Worm (Caenorhabditis elegans) whole organism, mixed stage, embryonic: Measurements from ENCODE around the gene F34H10.4.

Experiments
- M03D4.4 ChIP-seq: sonication (generic microtip); optimal IDR thresholded peaks from 2 replicates; lab custom pipeline; 2017; ENCODE audit warnings: mild to moderate bottlenecking, missing genetic modification characterization, missing compliant biosample characterization
- bed-3 ChIP-seq: fragments of 200-800 bp; sonication (Bioruptor generic); optimal IDR thresholded peaks from 3 replicates; lab custom pipeline; 2018; ENCODE audit warnings: mild to moderate bottlenecking, missing genetic modification characterization, moderate library complexity, missing compliant biosample characterization
- blmp-1 ChIP-seq: fragments of 150-350 bp; optimal IDR thresholded peaks from 2 replicates; lab custom pipeline; 2014; ENCODE audit warnings: missing biosample characterization, missing genetic modification characterization
- ceh-39 ChIP-seq: fragments of 150-350 bp; optimal IDR thresholded peaks from 2 replicates; lab custom pipeline; 2014; ENCODE audit warnings: missing biosample characterization, missing genetic modification characterization
- ceh-83 ChIP-seq: fragments of 200-800 bp; sonication (Bioruptor generic); optimal IDR thresholded peaks from 2 replicates; lab custom pipeline; 2018; ENCODE audit warnings: mild to moderate bottlenecking, missing genetic modification characterization, missing compliant biosample characterization
- ces-1 ChIP-seq: fragments of 150-350 bp; optimal IDR thresholded peaks from 2 replicates; lab custom pipeline; 2014; ENCODE audit warnings: missing biosample characterization, missing genetic modification reagents, missing genetic modification characterization
- cnd-1 ChIP-seq: fragments of 200-800 bp; sonication (Bioruptor generic); optimal IDR thresholded peaks from 2 replicates; lab custom pipeline; 2018; ENCODE audit warnings: mild to moderate bottlenecking, missing genetic modification characterization, missing compliant biosample characterization
- drap-1 ChIP-seq: fragments of 200-800 bp; sonication (Bioruptor generic); optimal IDR thresholded peaks from 3 replicates; lab custom pipeline; 2018; ENCODE audit warnings: mild to moderate bottlenecking, missing genetic modification characterization, missing compliant biosample characterization
- elt-1 ChIP-seq: sonication (generic microtip); optimal IDR thresholded peaks from 2 replicates; lab custom pipeline; 2017; ENCODE audit warnings: missing genetic modification characterization, mild to moderate bottlenecking, missing compliant biosample characterization, antibody characterized with exemption, moderate library complexity, borderline replicate concordance; ENCODE audit not compliant: insufficient read depth
- elt-3 ChIP-seq: fragments of 150-350 bp; optimal IDR thresholded peaks from 2 replicates; lab custom pipeline; 2014; ENCODE audit warnings: missing biosample characterization, missing genetic modification characterization
- flh-1 ChIP-seq: fragments of 200-800 bp; sonication (Bioruptor generic); optimal IDR thresholded peaks from 2 replicates; lab custom pipeline; 2018; ENCODE audit warnings: mild to moderate bottlenecking, missing genetic modification characterization, moderate library complexity, missing compliant biosample characterization
- ham-2 ChIP-seq: fragments of 200-800 bp; sonication (Bioruptor generic); optimal IDR thresholded peaks from 2 replicates; lab custom pipeline; 2018; ENCODE audit warnings: mild to moderate bottlenecking, missing genetic modification characterization, missing compliant biosample characterization
- hlh-1 ChIP-seq: fragments of 150-350 bp; optimal IDR thresholded peaks from 2 replicates; lab custom pipeline; 2014; ENCODE audit warnings: missing biosample characterization, missing genetic modification reagents, missing genetic modification characterization
- lin-13 ChIP-seq: fragments of 150-350 bp; optimal IDR thresholded peaks from 2 replicates; lab custom pipeline; 2014; ENCODE audit warnings: missing biosample characterization, missing genetic modification characterization
- lsy-2 ChIP-seq: fragments of 150-350 bp; optimal IDR thresholded peaks from 2 replicates; lab custom pipeline; 2014; ENCODE audit warnings: missing biosample characterization, missing genetic modification characterization
- mab-5 ChIP-seq: fragments of 150-350 bp; optimal IDR thresholded peaks from 2 replicates; lab custom pipeline; 2014; ENCODE audit warnings: missing biosample characterization, missing genetic modification characterization
- mep-1 ChIP-seq: fragments of 150-350 bp; optimal IDR thresholded peaks from 2 replicates; lab custom pipeline; 2017; ENCODE audit warnings: missing biosample characterization, missing genetic modification reagents, missing genetic modification characterization, inconsistent platforms
- mls-2 ChIP-seq: sonication (generic microtip); optimal IDR thresholded peaks from 2 replicates; lab custom pipeline; 2016; ENCODE audit warnings: mild to moderate bottlenecking, missing genetic modification characterization, moderate library complexity, missing compliant biosample characterization
- nhr-12 ChIP-seq: fragments of 150-350 bp; optimal IDR thresholded peaks from 2 replicates; lab custom pipeline; 2014; ENCODE audit warnings: missing biosample characterization, missing genetic modification characterization
- nhr-2 ChIP-seq: fragments of 150-350 bp; optimal IDR thresholded peaks from 2 replicates; lab custom pipeline; 2014; ENCODE audit warnings: missing biosample characterization, missing genetic modification characterization
- nhr-28 ChIP-seq: fragments of 150-350 bp; optimal IDR thresholded peaks from 2 replicates; lab custom pipeline; 2014; ENCODE audit warnings: missing biosample characterization, missing genetic modification characterization
- nhr-76 ChIP-seq: sonication (generic microtip); optimal IDR thresholded peaks from 2 replicates; lab custom pipeline; 2017; ENCODE audit warnings: missing biosample characterization, missing genetic modification characterization
- pha-4 ChIP-seq: fragments of 150-350 bp; optimal IDR thresholded peaks from 2 replicates; lab custom pipeline; 2018; ENCODE audit warnings: missing biosample characterization, missing genetic modification reagents, missing genetic modification characterization
- sem-2 ChIP-seq: fragments of 200-800 bp; sonication (Bioruptor generic); optimal IDR thresholded peaks from 2 replicates; lab custom pipeline; 2018; ENCODE audit warnings: mild to moderate bottlenecking, missing genetic modification characterization, missing compliant biosample characterization
- sptf-1 ChIP-seq: sonication (generic microtip); optimal IDR thresholded peaks from 2 replicates; lab custom pipeline; 2017; ENCODE audit warnings: mild to moderate bottlenecking, missing genetic modification characterization, moderate library complexity, missing compliant biosample characterization
- unc-120 ChIP-seq: sonication (generic microtip); optimal IDR thresholded peaks from 2 replicates; lab custom pipeline; 2017; ENCODE audit warnings: missing genetic modification characterization, missing compliant biosample characterization; ENCODE audit not compliant: poor library complexity, severe bottlenecking
- unc-39 ChIP-seq: fragments of 150-350 bp; optimal IDR thresholded peaks from 2 replicates; lab custom pipeline; 2014; ENCODE audit warnings: missing biosample characterization, missing genetic modification characterization
- unc-62 ChIP-seq: fragments of 150-350 bp; optimal IDR thresholded peaks from 2 replicates; lab custom pipeline; 2014; ENCODE audit warnings: missing biosample characterization, missing genetic modification reagents, missing genetic modification characterization
- zip-8 ChIP-seq: fragments of 150-350 bp; optimal IDR thresholded peaks from 2 replicates; lab custom pipeline; 2014; ENCODE audit warnings: missing biosample characterization, missing genetic modification characterization
- ztf-11 ChIP-seq: fragments of 150-350 bp; optimal IDR thresholded peaks from 2 replicates; lab custom pipeline; 2014; ENCODE audit warnings: missing biosample characterization, missing genetic modification characterization

F34H10.4 gene

DNA sequence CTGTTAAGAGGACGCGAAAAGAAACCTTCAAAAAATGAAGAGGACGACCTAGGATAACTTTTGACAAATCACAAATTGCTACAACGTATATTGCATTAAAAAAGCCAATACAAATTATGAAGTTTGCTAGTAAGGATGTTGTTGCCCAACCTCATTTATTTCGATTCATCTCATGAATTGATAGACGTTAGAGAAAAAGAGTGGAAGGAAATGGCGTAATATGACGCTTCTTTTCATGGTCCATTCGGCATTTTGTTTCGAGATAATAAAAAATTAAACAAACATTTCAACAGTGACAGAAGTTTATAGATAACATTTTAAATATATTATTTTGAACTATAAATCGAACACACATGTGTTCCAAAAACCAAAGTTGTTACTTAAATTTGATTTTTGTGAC is 7.4 kb upstream of the F34H10.4 start:
- TF ChIP-seq ces-1 (GFP tag; lab: Kevin White, UChicago) (peak; percentile 30), hlh-1 (no peak), unc-120 (tag; lab: Kevin White, UChicago) (no peak)

DNA sequence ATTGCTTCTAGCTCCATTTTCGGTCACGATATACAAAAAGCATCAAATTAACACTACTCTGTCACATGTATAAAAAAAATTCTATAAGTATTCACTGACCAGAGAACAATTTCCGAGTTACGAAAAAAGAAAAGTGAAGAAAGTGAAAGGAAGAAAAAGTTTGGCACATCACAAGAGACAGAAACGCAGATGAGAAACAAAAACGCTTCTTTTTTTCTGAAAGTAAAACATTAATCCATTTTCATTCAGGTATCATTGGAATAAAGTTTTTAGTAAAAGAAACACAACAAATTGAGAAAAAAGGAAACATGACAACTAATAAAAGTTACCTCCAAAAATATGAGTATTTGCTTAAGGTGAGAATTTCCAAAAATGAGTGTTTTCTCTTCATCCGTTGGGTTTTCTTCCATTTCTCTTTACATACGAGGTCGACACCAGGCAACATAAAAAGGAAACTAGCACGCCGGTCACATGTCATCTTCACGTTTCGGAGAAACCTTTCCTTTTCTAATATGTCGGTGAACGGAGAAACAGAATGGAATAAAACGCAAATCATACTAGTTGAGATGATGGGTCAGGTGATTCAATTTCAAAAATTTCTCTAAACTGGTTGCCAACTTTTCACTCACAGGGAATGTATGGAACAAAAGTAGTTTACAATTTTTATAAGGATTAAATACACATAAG is 5.4 kb upstream of the F34H10.4 start:
- TF ChIP-seq mep-1 = no peak
- no peak for TF ChIP-seq lin-13 (tag; lab: Kevin White, UChicago)
- no peak for TF ChIP-seq ces-1 (GFP tag; lab: Kevin White, UChicago)
- no peak for TF ChIP-seq M03D4.4 (tag; lab: Kevin White, UChicago)
- TF ChIP-seq nhr-28 (tag; lab: Kevin White, UChicago) = no peak
- no peak for TF ChIP-seq nhr-76 (tag; lab: Kevin White, UChicago)
- TF ChIP-seq ceh-39 = no peak
- TF ChIP-seq bed-3 = no peak
- no peak for TF ChIP-seq nhr-12
- no peak for TF ChIP-seq mab-5 (tag; lab: Kevin White, UChicago)
- TF ChIP-seq unc-62 = no peak
- TF ChIP-seq pha-4 (tag; lab: Kevin White, UChicago) = no peak
- TF ChIP-seq flh-1 (GFP tag; lab: Kevin White, UChicago) = no peak
- no peak for TF ChIP-seq elt-3 (tag; lab: Kevin White, UChicago)
- no peak for TF ChIP-seq sem-2 (GFP tag; lab: Kevin White, UChicago)
- TF ChIP-seq unc-120 (tag; lab: Kevin White, UChicago) = no peak
- no peak for TF ChIP-seq unc-39
- no peak for TF ChIP-seq ztf-11 (tag; lab: Kevin White, UChicago)
- TF ChIP-seq lsy-2 (tag; lab: Kevin White, UChicago) = no peak
- TF ChIP-seq, all 35 proteins: peak for 0

DNA sequence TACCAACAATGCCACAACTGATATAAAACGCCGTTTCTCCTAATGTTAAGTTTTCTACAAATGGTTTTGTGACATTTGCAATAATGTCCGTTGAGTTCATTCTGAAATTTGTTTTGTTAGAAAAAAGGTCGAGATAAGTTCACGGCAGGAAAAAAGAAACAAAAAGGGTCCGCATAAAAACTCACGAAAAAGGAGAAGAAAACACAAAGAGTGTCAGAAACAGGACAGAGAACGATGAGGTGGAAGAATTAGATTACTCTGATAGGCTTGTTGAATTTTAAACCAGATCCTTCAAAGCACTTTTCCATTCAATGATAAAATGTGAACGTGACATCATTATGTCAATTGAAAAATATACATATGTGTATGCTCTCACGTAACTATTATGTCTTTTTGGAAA is 4.7 kb downstream of the F34H10.4 start, which contains the start of gene aex-2:
aex-2 (minus strand) TSS at position 101 of the 400 bp plus-strand sequence.
- TF ChIP-seq zip-8 (tag; lab: Kevin White, UChicago) (no peak), sptf-1 (tag; lab: Kevin White, UChicago) (no peak), pha-4 (tag; lab: Kevin White, UChicago) (no peak)

DNA sequence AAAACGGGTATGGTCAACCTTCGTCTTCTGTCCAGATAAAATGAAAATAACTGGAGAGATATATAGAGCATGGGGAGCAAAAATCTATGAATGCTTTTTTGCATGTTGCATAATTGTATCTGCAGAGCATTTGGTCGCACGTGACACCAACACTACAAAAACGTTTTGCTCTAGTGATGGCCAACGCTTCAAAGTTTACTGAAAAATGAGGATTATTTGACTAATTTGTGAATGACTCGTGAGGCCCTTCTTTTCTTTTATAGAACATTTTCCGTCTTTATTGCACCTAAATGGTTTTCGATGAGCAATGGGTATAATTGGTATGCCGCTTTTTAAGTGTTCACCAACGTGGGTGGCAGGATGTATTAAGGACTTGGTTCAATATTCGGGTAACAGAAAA is 5.2 kb downstream of the F34H10.4 start:
- TF ChIP-seq unc-39 (no peak), nhr-28 (tag; lab: Kevin White, UChicago) (no peak), bed-3 (no peak), sem-2 (GFP tag; lab: Kevin White, UChicago) (no peak), ceh-83 (GFP tag; lab: Kevin White, UChicago) (no peak), nhr-76 (tag; lab: Kevin White, UChicago) (no peak), elt-1 (no peak), unc-62 (no peak), nhr-2 (tag; lab: Kevin White, UChicago) (no peak), ces-1 (GFP tag; lab: Kevin White, UChicago) (no peak), cnd-1 (tag; lab: Kevin White, UChicago) (no peak), sptf-1 (tag; lab: Kevin White, UChicago) (no peak), drap-1 (no peak), elt-3 (tag; lab: Kevin White, UChicago) (no peak), lin-13 (tag; lab: Kevin White, UChicago) (no peak), nhr-12 (no peak), mab-5 (tag; lab: Kevin White, UChicago) (no peak)

DNA sequence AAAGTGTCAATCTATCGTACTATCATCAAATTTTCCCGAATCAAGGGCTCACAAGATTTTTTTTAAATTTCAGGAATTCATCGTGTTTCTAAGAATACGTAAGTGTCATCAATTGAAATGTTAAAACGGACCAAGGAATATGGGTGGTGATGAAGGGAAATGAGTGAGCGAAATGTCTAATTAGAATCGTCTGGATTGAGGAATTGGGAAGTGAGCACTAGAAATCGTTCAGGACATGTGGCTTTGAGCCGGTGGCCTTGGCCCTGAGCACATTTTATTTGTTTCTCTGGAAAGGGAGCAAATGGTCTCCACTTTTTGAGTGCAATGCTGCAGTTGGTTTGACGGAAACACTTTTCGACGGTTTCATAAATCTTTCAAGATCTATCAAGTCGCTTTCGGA is 5.9 kb downstream of the F34H10.4 start:
- TF ChIP-seq blmp-1 (tag; lab: Kevin White, UChicago) (no peak), unc-120 (tag; lab: Kevin White, UChicago) (no peak), unc-62 (no peak), lin-13 (tag; lab: Kevin White, UChicago) (no peak), mls-2 (tag; lab: Kevin White, UChicago) (no peak), sptf-1 (tag; lab: Kevin White, UChicago) (no peak), zip-8 (tag; lab: Kevin White, UChicago) (no peak), unc-39 (no peak), ceh-83 (GFP tag; lab: Kevin White, UChicago) (no peak), nhr-76 (tag; lab: Kevin White, UChicago) (no peak), ham-2 (GFP tag; lab: Kevin White, UChicago) (no peak), elt-1 (no peak), nhr-2 (tag; lab: Kevin White, UChicago) (no peak), M03D4.4 (tag; lab: Kevin White, UChicago) (no peak)
